Worm (Caenorhabditis elegans) whole organism, young adult: ENCODE data around the gene Y51A2D.18.

Experiments
- F49E8.2 ChIP-seq: sonication (generic microtip); optimal IDR thresholded peaks from 3 replicates; lab custom pipeline; 2017; ENCODE audit warnings: missing genetic modification characterization, mild to moderate bottlenecking, missing compliant biosample characterization, antibody characterized with exemption, moderate library complexity; ENCODE audit not compliant: insufficient read depth
- F52B5.7 ChIP-seq: sonication (generic microtip); optimal IDR thresholded peaks from 2 replicates; lab custom pipeline; 2016; ENCODE audit warnings: mild to moderate bottlenecking, missing genetic modification characterization, missing compliant biosample characterization
- K12H6.12 ChIP-seq: fragments of 200-800 bp; sonication (Bioruptor generic); optimal IDR thresholded peaks from 2 replicates; lab custom pipeline; 2018; ENCODE audit warnings: mild to moderate bottlenecking, missing genetic modification characterization, missing compliant biosample characterization
- T26A5.8 ChIP-seq: sonication (generic microtip); optimal IDR thresholded peaks from 2 replicates; lab custom pipeline; 2016; ENCODE audit warnings: missing genetic modification characterization, missing compliant biosample characterization
- Y53G8AR.9 ChIP-seq: fragments of 200-800 bp; sonication (Bioruptor generic); conservative IDR thresholded peaks from 2 replicates; pipeline ENCODE4 v1.3.6; 2022; ENCODE audit warnings: missing genetic modification reagents, missing genetic modification characterization, missing compliant biosample characterization
- Y56A3A.18 ChIP-seq: fragments of 200-800 bp; sonication (Bioruptor generic); IDR thresholded peaks from 2 replicates; pipeline ENCODE4 v1.3.6; 2022; ENCODE audit warnings: missing genetic modification reagents, missing genetic modification characterization, missing compliant biosample characterization
- Y79H2A.3 ChIP-seq: fragments of 200-800 bp; sonication (Bioruptor generic); conservative IDR thresholded peaks from 2 replicates; pipeline ENCODE4 v1.3.6; 2022; ENCODE audit warnings: missing genetic modification reagents, missing genetic modification characterization, missing compliant biosample characterization
- Y95B8A.8 ChIP-seq: fragments of 200-800 bp; sonication (Bioruptor generic); IDR thresholded peaks from 2 replicates; pipeline ENCODE4 v1.3.6; 2022; ENCODE audit warnings: missing genetic modification reagents, missing genetic modification characterization, missing compliant biosample characterization
- ama-1 ChIP-seq, 3 experiments: fragments of 150-350 bp in 1 of 3; sonication (generic microtip) in 2 of 3; optimal IDR thresholded peaks; 2 replicates each; lab custom pipeline; 2014 to 2018; ENCODE audit warnings: missing biosample characterization in 2 of 3, missing genetic modification characterization in 2 of 3, missing genetic modification reagents in 2 of 3
- attf-5 ChIP-seq: fragments of 200-800 bp; sonication (Bioruptor generic); optimal IDR thresholded peaks from 2 replicates; lab custom pipeline; 2018; ENCODE audit warnings: mild to moderate bottlenecking, missing genetic modification characterization, missing compliant biosample characterization
- ccch-3 ChIP-seq: fragments of 200-800 bp; sonication (Bioruptor generic); optimal IDR thresholded peaks from 2 replicates; lab custom pipeline; 2018; ENCODE audit warnings: mild to moderate bottlenecking, missing genetic modification characterization, missing compliant biosample characterization
- cebp-1 ChIP-seq, 2 experiments: fragments of 200-800 bp in 1 of 2; sonication (Bioruptor generic) in 1 of 2; sonication (generic microtip) in 1 of 2; IDR thresholded peaks in 1 of 2; optimal IDR thresholded peaks in 1 of 2; 2 replicates each; pipeline versions ENCODE4 v1.3.6 to Lab custom; 2017 to 2022; ENCODE audit warnings: missing compliant biosample characterization in 2 of 2, missing genetic modification characterization in 2 of 2, mild to moderate bottlenecking in 1 of 2, missing genetic modification reagents in 1 of 2, moderate library complexity in 1 of 2
- ceh-27 ChIP-seq: fragments of 200-800 bp; sonication (Bioruptor generic); optimal IDR thresholded peaks from 2 replicates; lab custom pipeline; 2018; ENCODE audit warnings: mild to moderate bottlenecking, missing genetic modification characterization, moderate library complexity, missing compliant biosample characterization
- ceh-40 ChIP-seq: fragments of 200-800 bp; sonication (Bioruptor generic); IDR thresholded peaks from 2 replicates; pipeline ENCODE4 v1.3.6; 2022; ENCODE audit warnings: missing genetic modification characterization, missing compliant biosample characterization
- die-1 ChIP-seq: sonication (generic microtip); optimal IDR thresholded peaks from 2 replicates; lab custom pipeline; 2016; ENCODE audit warnings: missing genotype, mild to moderate bottlenecking, missing genetic modification characterization, missing compliant biosample characterization
- dox-1 ChIP-seq: fragments of 200-800 bp; sonication (Bioruptor generic); IDR thresholded peaks from 2 replicates; pipeline ENCODE4 v1.3.6; 2022; ENCODE audit warnings: missing genetic modification reagents, missing genetic modification characterization, missing compliant biosample characterization
- efl-1 ChIP-seq: fragments of 150-350 bp; optimal IDR thresholded peaks from 2 replicates; lab custom pipeline; 2014; ENCODE audit warnings: missing biosample characterization, missing genetic modification reagents, missing genetic modification characterization
- egrh-3 ChIP-seq: fragments of 200-800 bp; sonication (Bioruptor generic); IDR thresholded peaks from 2 replicates; pipeline ENCODE4 v1.3.6; 2022; ENCODE audit warnings: missing genetic modification reagents, missing genetic modification characterization, missing compliant biosample characterization
- gei-17 ChIP-seq: fragments of 200-800 bp; sonication (Bioruptor generic); optimal IDR thresholded peaks from 2 replicates; lab custom pipeline; 2018; ENCODE audit warnings: mild to moderate bottlenecking, missing genetic modification characterization, missing compliant biosample characterization
- hmg-1.2 ChIP-seq: fragments of 200-800 bp; sonication (Bioruptor generic); IDR thresholded peaks from 2 replicates; pipeline ENCODE4 v1.3.6; 2022; ENCODE audit warnings: missing genetic modification reagents, missing genetic modification characterization, missing compliant biosample characterization
- hrde-1 ChIP-seq: sonication (generic microtip); optimal IDR thresholded peaks from 2 replicates; lab custom pipeline; 2016; ENCODE audit warnings: missing genetic modification characterization, mild to moderate bottlenecking, missing compliant biosample characterization, moderate library complexity, missing genotype, missing genetic modification reagents, borderline replicate concordance
- let-526 ChIP-seq: fragments of 200-800 bp; sonication (Bioruptor generic); IDR thresholded peaks from 2 replicates; pipeline ENCODE4 v1.3.6; 2022; ENCODE audit warnings: missing genetic modification reagents, missing genetic modification characterization, missing compliant biosample characterization
- lin-35 ChIP-seq, 3 experiments: fragments of 150-350 bp in 2 of 3; sonication (generic microtip) in 1 of 3; optimal IDR thresholded peaks; 2 replicates each; lab custom pipeline; 2014 to 2018; ENCODE audit warnings: missing biosample characterization in 3 of 3, missing genetic modification characterization in 3 of 3, missing genetic modification reagents in 3 of 3
- lin-40 ChIP-seq: sonication (generic microtip); optimal IDR thresholded peaks from 2 replicates; lab custom pipeline; 2016; ENCODE audit warnings: missing genetic modification characterization, mild to moderate bottlenecking, missing compliant biosample characterization, missing genotype, missing genetic modification reagents
- lin-54 ChIP-seq: fragments of 200-800 bp; sonication (Bioruptor generic); optimal IDR thresholded peaks from 2 replicates; lab custom pipeline; 2018; ENCODE audit warnings: mild to moderate bottlenecking, missing genetic modification characterization, missing compliant biosample characterization
- lir-1 ChIP-seq: fragments of 200-800 bp; sonication (Bioruptor generic); conservative IDR thresholded peaks from 2 replicates; pipeline ENCODE4 v1.3.6; 2022; ENCODE audit warnings: missing genetic modification reagents, missing genetic modification characterization, missing compliant biosample characterization
- lsl-1 ChIP-seq: fragments of 200-800 bp; sonication (Bioruptor generic); optimal IDR thresholded peaks from 2 replicates; lab custom pipeline; 2018; ENCODE audit warnings: mild to moderate bottlenecking, missing genetic modification characterization, moderate library complexity, missing compliant biosample characterization
- madf-3 ChIP-seq: fragments of 200-800 bp; sonication (Bioruptor generic); IDR thresholded peaks from 2 replicates; pipeline ENCODE4 v1.3.6; 2022; ENCODE audit warnings: missing genetic modification reagents, missing genetic modification characterization, missing compliant biosample characterization
- mcd-1 ChIP-seq: fragments of 200-800 bp; sonication (Bioruptor generic); IDR thresholded peaks from 2 replicates; pipeline ENCODE4 v1.3.6; 2022; ENCODE audit warnings: missing genetic modification reagents, missing genetic modification characterization, missing compliant biosample characterization
- nfya-2 ChIP-seq: fragments of 200-800 bp; sonication (Bioruptor generic); IDR thresholded peaks from 2 replicates; pipeline ENCODE4 v1.3.6; 2022; ENCODE audit warnings: missing genetic modification reagents, missing genetic modification characterization, missing compliant biosample characterization
- nhr-80 ChIP-seq: sonication (generic microtip); optimal IDR thresholded peaks from 2 replicates; lab custom pipeline; 2016; ENCODE audit warnings: missing genetic modification characterization, missing compliant biosample characterization
- pha-4 ChIP-seq: fragments of 150-350 bp; sonication (generic microtip); optimal IDR thresholded peaks from 2 replicates; lab custom pipeline; 2014; ENCODE audit warnings: missing biosample characterization, missing genetic modification reagents, missing genetic modification characterization
- tbp1 ChIP-seq: fragments of 200-800 bp; sonication (Bioruptor generic); optimal IDR thresholded peaks from 2 replicates; lab custom pipeline; 2018; ENCODE audit warnings: mild to moderate bottlenecking, missing genetic modification characterization, missing compliant biosample characterization
- unc-62 ChIP-seq: fragments of 150-350 bp; optimal IDR thresholded peaks from 2 replicates; lab custom pipeline; 2014; ENCODE audit warnings: missing biosample characterization, missing genetic modification reagents, missing genetic modification characterization
- zfh-2 ChIP-seq: fragments of 200-800 bp; sonication (Bioruptor generic); conservative IDR thresholded peaks from 2 replicates; pipeline ENCODE4 v1.3.6; 2022; ENCODE audit warnings: missing genetic modification reagents, missing genetic modification characterization, missing compliant biosample characterization
- ztf-18 ChIP-seq: sonication (generic microtip); optimal IDR thresholded peaks from 2 replicates; lab custom pipeline; 2016; ENCODE audit warnings: missing genotype, mild to moderate bottlenecking, missing genetic modification characterization, missing compliant biosample characterization
- ztf-22 ChIP-seq: fragments of 200-800 bp; sonication (Bioruptor generic); optimal IDR thresholded peaks from 2 replicates; lab custom pipeline; 2018; ENCODE audit warnings: mild to moderate bottlenecking, missing genetic modification characterization, moderate library complexity, missing compliant biosample characterization
- ztf-25 ChIP-seq: fragments of 200-800 bp; sonication (Bioruptor generic); IDR thresholded peaks from 2 replicates; pipeline ENCODE4 v1.3.6; 2022; ENCODE audit warnings: missing genetic modification reagents, missing genetic modification characterization, missing compliant biosample characterization

The Y51A2D.18 gene

DNA sequence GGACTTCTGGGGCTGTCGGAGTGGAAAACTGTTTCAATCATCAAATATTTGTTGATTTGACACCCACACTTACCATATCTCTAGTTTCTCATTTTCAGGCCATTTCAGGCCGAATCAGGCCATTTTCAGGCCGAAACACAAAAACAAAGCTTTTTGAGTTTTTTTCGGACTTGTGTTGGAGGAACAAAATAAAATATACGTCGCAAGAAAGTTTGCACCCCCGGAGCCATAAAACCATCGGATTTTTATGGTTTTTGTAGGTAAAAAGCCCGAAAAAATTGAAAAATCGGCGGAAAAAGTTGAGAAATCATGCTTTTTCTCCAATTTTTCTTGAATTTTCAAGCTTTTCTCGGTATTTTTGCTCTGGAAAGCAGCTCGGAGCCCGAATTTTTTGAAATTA is 21.5 kb upstream of the Y51A2D.18 start, which contains the start of gene Y51A2D.1:
Gene Y51A2D.1, plus strand, starts transcription at position 301 of the 400 bp plus-strand sequence.
- TF ChIP-seq lsl-1 (no peak), T26A5.8 (tag; lab: Kevin White, UChicago) (no peak), lir-1 (GFP tag; lab: Robert Waterston, UW) (no peak), nfya-2 (GFP tag; lab: Robert Waterston, UW) (no peak), efl-1 (no peak), dox-1 (GFP tag; lab: Robert Waterston, UW) (no peak), ceh-27 (GFP tag; lab: Kevin White, UChicago) (no peak), ztf-22 (GFP tag; lab: Kevin White, UChicago) (no peak), ztf-25 (GFP tag; lab: Robert Waterston, UW) (no peak), tbp1 (no peak), K12H6.12 (tag; lab: Kevin White, UChicago) (no peak)

- TF ChIP-seq ztf-25 (GFP tag; lab: Robert Waterston, UW) (no peak), zfh-2 (GFP tag; lab: Robert Waterston, UW) (peak; percentile 54), F49E8.2 (no peak)
Measured at ce11 chrV:18506772-18507171, 19.7 kb upstream of the Y51A2D.18 start.

- TF ChIP-seq let-526 (GFP tag; lab: Robert Waterston, UW) (no peak), Y79H2A.3 (no peak), ccch-3 (GFP tag; lab: Kevin White, UChicago) (no peak), unc-62 (GFP tag; lab: Kevin White, UChicago) (no peak), lin-40 (no peak), nhr-80 (tag; lab: Kevin White, UChicago) (no peak), hrde-1 (tag; lab: Kevin White, UChicago) (no peak), F52B5.7 (tag; lab: Kevin White, UChicago) (no peak), ztf-18 (tag; lab: Kevin White, UChicago) (no peak), nfya-2 (GFP tag; lab: Robert Waterston, UW) (no peak), gei-17 (GFP tag; lab: Kevin White, UChicago) (no peak), T26A5.8 (tag; lab: Kevin White, UChicago) (no peak), lsl-1 (no peak), pha-4 (tag; lab: Kevin White, UChicago) (no peak), hmg-1.2 (GFP tag; lab: Robert Waterston, UW) (no peak), egrh-3 (GFP tag; lab: Robert Waterston, UW) (no peak), Y56A3A.18 (GFP tag; lab: Robert Waterston, UW) (no peak), die-1 (tag; lab: Kevin White, UChicago) (no peak), Y95B8A.8 (GFP tag; lab: Robert Waterston, UW) (no peak), efl-1 (no peak)
Measured at ce11 chrV:18504610-18505009, 17.6 kb upstream of the Y51A2D.18 start.

ce11 chrV:18491961-18492360 is 4.9 kb upstream of the Y51A2D.18 start, which contains the start of gene slo-1:
TSS of gene slo-1 (plus strand) at chrV:18492261.
- TF ChIP-seq ceh-40 (GFP tag; lab: Robert Waterston, UW) (no peak), ama-1 (optimal IDR thresholded peaks at IDR 0.05; lab: Kevin White, UChicago) (no peak), ama-1 (GFP tag; optimal IDR thresholded peaks at IDR 0.05; lab: Kevin White, UChicago) (no peak)

DNA sequence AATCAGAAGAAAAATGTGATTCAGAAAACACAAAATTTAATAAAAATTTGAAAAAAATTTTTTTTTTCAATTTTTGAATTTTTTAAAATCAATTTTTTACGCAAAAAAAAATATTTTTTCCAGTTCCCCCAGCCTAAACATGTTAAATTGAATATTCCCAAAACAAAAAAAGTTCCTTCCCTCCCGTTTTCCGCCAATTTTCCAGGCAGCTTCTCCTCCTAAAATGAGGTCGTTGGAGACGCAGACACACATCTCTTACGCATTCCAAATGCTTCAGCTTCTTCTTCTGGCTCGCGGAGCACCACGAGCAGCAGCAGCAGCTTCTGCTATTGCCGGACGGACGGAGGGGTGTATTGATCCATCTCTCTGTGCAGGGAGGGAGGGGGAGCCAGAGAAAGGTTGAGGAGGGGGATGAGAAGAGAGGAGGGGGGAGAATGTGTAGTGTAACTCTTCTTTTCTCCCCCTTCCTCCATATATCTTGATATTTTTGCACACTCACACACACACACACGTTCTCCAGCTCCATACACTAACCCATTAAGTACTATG is 3.3 kb upstream of the Y51A2D.18 start:
- no peak for TF ChIP-seq cebp-1 (GFP tag; IDR thresholded peaks at IDR 0.05; lab: Robert Waterston, UW)
- peak; percentile 31 for TF ChIP-seq cebp-1 (tag; optimal IDR thresholded peaks at IDR 0.05; lab: Kevin White, UChicago)
- TF ChIP-seq lin-54, result no peak
- TF ChIP-seq K12H6.12 (tag; lab: Kevin White, UChicago), result peak; percentile 90
- TF ChIP-seq ceh-27 (GFP tag; lab: Kevin White, UChicago), result peak; percentile 35
- TF ChIP-seq attf-5, result peak; percentile 4
- TF ChIP-seq mcd-1 (GFP tag; lab: Robert Waterston, UW), result peak; percentile 44; the same call in 1 of the 2 replicates
- TF ChIP-seq Y53G8AR.9 (GFP tag; lab: Robert Waterston, UW), result no peak
- TF ChIP-seq egrh-3 (GFP tag; lab: Robert Waterston, UW), result peak; percentile 84
- peak; percentile 95 for TF ChIP-seq zfh-2 (GFP tag; lab: Robert Waterston, UW)
- no peak for TF ChIP-seq madf-3 (GFP tag; lab: Robert Waterston, UW)
- TF ChIP-seq lin-35 (GFP tag; optimal IDR thresholded peaks at IDR 0.05; lab: Kevin White, UChicago), result peak in 1 of 3 experiments; percentile 47
- TF ChIP-seq, all 124 proteins: peak for 8
